Worm (Caenorhabditis elegans): ENCODE data around the gene hil-4.

DNA sequence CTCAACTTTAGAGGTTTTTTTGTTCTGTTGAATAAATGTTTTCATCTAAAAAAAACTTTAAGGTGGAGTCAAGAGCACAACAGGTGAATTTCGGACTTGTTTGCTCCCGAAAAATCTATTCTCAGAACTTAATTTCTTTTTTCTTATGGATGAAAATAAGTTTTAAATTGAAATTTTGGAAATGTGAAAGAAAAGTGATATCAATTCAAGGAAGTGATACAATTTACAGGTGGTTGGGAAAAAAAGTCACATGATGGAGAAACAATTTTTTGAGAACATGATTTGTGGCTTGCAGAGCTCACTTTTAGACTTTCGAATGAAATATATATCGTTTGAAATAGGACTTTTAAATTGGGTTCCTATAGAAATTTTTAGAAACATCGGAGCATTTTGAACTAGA is 46.5 kb upstream of the hil-4 start:
- TF ChIP-seq ama-1 (optimal IDR thresholded peaks at IDR 0.05) (no peak), tra-4 (tag; optimal IDR thresholded peaks at IDR 0.05) (no peak), scrt-1 (GFP tag; IDR thresholded peaks at IDR 0.05) (no peak), flt-1 (GFP tag; IDR thresholded peaks at IDR 0.05) (no peak), tbx-37 (GFP tag; conservative IDR thresholded peaks at IDR 0.05) (no peak), hnd-1 (tag; optimal IDR thresholded peaks at IDR 0.05) (no peak), sea-1 (GFP tag; conservative IDR thresholded peaks at IDR 0.05) (no peak), B0310.2 (tag; optimal IDR thresholded peaks at IDR 0.05) (no peak), ets-7 (tag; optimal IDR thresholded peaks at IDR 0.05) (no peak), hmg-4 (GFP tag; optimal IDR thresholded peaks at IDR 0.05) (no peak), F13C5.2 (tag; optimal IDR thresholded peaks at IDR 0.05) (no peak), hmbx-1 (tag; optimal IDR thresholded peaks at IDR 0.05) (no peak)
